Worm (Caenorhabditis elegans) whole organism, L1 larva: ENCODE measurements around the gene F45E1.1.

ENCODE experiments used
- egl-27 ChIP-seq, 2 experiments: fragments of 150-350 bp in 1 of 2; sonication (generic microtip); optimal IDR thresholded peaks; 3 replicates each; lab custom pipeline; 2017 to 2018; ENCODE audit warnings: missing biosample characterization in 2 of 2, missing genetic modification characterization in 2 of 2, missing genetic modification reagents in 2 of 2
- zag-1 ChIP-seq: fragments of 150-350 bp; optimal IDR thresholded peaks from 2 replicates; lab custom pipeline; 2014; ENCODE audit warnings: missing biosample characterization, missing genetic modification characterization

- TF ChIP-seq egl-27 (tag; optimal IDR thresholded peaks at IDR 0.05; lab: Kevin White, UChicago) (no peak), zag-1 (tag; lab: Kevin White, UChicago) (no peak)
Measured at ce11 chrX:8045152-8045551, 41.7 kb downstream of the F45E1.1 start, which contains the start of gene C18A11.4.
